Worm (Caenorhabditis elegans) whole organism, dauer: ENCODE results near the gene F23H12.7.

ENCODE experiments used
- unc-62 ChIP-seq: sonication (generic microtip); optimal IDR thresholded peaks from 2 replicates; lab custom pipeline; 2017; ENCODE audit warnings: missing biosample characterization, missing genetic modification reagents, missing genetic modification characterization

The F23H12.7 gene

DNA sequence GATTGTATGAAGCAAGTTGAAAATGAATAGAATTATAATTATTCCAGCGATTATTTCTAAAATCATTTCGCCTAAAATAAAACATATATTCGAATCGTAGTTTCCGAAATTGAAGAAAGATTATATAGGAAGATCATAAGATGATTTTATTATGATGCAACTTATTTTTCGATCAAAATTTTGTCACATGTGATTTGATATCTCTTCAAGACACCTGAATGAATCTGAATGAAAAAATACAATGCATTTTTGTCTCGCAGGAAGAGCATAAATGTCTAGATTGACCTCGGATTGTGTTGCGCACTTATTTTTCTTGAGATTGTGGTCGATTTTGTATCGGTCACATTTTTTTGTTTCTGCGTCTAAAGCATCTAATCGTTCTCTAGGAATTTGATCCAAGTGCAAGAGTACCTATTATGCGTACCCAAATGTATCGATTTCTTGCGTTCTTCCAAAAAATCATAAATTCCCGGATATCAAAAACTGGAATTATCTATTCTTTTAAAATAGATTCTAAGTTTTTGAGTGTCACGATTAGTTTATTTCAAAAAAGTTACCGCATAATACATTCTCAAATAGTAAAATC lies 39.0 kb downstream of the F23H12.7 start, which contains the start of gene hrg-2:
TSS of gene hrg-2 (minus strand) at position 98 of the 586 bp plus-strand sequence.
- no peak for TF ChIP-seq unc-62 (GFP tag; lab: Kevin White, UChicago)

DNA sequence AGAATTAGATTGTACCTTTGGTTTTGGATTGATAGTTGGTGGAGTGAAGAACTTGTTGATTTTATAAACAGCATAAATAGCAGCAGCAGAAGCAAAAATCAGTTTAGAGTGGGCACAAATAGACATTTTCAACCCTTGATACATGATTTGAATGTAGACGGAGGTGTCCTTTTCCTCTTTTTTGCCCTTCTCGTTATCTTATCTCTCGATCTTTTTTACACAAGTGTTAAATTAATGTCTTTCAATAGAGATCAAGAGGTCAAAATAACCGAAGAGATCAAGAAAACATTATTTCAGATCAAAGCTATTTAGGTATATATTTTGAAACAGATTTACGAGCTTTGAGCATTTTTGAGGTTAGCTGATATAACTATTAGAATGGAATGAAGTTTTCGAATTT lies 40.4 kb downstream of the F23H12.7 start, which contains the start of gene cdr-7:
TSS of gene cdr-7 (minus strand) at position 205 of the 400 bp plus-strand sequence.
- TF ChIP-seq unc-62 (GFP tag; lab: Kevin White, UChicago): no peak

DNA sequence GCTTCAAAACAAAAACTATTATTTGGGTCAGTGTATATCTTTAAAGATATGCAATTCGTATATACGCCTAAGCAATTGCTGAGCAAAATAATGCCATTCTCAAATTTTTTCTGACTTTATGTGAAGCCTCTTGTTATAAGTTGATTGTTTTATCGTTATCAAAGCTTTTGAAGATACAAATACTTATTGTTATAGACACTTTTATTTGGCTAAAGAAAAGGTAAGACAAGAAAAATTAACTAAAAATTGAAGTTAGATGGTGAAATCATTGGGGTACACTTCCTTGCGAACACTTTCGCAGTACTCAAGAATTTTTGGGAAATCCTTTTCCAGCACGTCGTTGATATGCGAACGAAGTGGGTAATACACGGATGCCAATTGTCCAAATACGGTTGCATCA lies 40.8 kb downstream of the F23H12.7 start:
- no peak for TF ChIP-seq unc-62 (GFP tag; lab: Kevin White, UChicago)

DNA sequence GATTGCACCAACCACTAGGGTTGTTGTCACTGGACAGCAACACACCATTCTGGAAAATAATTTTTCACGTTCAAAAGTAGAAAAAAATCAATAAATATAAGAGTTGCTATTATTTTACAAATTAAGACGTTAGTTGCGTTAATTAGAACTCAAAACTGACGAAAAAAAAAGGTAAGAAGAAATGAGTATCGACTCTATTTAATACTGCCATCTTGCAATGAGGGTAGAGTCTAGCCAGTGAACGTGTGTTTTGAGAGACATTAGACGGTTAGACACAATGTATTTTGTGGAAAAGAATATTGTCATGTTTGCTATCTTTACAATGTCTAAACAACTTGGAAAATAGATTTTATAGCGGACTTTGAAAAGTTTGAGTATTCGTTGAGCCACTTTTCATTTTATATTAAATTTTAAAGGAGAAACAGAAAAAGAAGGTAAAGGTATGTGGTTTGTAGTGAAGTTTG lies 42.2 kb downstream of the F23H12.7 start, which contains the start of gene cdr-6:
TSS of gene cdr-6 (minus strand) at position 51 of the 464 bp plus-strand sequence.
- no peak for TF ChIP-seq unc-62 (GFP tag; lab: Kevin White, UChicago)

DNA sequence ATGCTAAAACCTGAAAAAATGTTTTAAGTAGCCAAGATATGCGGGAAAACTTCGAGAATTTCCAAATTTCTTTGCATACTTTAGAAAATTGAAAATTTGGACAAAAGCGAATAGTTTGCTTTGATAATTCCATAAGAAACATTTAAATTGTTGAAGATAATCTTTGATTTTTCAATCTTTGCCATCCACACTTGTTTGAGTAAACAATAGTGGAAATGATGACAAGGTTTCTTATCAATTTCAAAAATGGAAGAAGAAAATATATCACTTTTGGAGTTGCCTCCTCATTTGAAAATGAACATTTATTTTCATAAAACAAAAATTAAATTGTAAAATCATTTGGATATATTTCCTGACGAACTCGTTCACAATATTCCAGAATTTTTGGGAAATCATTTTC lies 42.9 kb downstream of the F23H12.7 start:
- no peak for TF ChIP-seq unc-62 (GFP tag; lab: Kevin White, UChicago)

DNA sequence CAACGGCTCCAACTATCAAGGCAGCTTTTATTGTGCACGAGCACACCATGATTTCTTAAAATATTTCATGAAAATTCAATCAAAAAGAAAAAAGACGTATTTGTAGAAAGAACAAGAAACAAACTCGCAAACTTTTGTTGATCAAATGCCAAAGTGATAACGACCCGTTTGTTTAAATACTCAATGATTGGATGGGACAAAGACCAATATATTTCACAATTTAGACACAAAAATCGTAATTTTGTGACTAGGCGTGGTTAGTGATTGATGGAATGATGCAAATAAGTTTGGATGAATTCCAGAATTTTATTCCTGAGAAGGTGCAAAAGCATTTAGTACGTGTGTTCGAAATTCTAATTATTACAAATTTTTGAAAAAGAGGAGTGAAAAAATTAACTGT lies 44.2 kb downstream of the F23H12.7 start, which contains the start of gene cdr-2:
TSS of gene cdr-2 (minus strand) at position 54 of the 400 bp plus-strand sequence.
- no peak for TF ChIP-seq unc-62 (GFP tag; lab: Kevin White, UChicago)

DNA sequence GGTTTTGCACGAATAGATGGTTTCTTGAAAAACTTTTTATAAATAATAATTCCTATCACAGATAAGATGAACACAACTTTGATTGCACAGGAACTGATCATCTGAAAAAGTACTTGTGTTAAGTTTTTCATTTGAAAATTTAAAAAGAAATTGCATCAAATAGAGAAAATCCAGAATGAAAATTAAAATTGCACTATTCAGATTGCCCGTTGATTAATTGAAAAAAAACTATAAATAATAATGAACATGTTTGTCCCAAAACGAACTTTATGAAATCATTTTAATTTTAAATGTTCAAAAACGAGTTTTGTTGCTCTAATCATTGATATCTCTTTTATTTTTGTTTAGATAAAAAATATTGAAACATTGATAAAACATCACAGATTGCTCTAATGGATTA lies 45.8 kb downstream of the F23H12.7 start, which contains the start of gene cdr-3:
TSS of gene cdr-3 (minus strand) at position 101 of the 400 bp plus-strand sequence.
- TF ChIP-seq unc-62 (GFP tag; lab: Kevin White, UChicago): no peak

DNA sequence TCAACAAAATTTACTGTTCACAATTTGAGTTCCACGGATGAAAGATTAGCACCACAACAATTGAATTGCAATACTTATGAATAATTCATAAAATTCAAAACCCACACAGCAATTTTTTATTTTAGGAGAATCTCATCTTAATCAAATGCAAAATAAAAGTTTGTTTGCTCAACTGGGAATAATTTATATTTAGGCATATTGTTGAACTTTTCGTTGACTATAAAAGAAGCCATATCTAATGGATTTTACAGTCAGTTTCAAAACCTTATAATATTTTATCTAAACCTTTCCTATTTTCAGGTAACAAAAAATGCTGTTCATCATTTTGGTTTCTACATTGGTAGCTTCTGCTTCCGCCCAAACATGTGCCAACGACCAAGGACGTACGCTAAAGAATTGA lies 46.8 kb downstream of the F23H12.7 start, which contains the start of gene C54D10.3:
TSS of gene C54D10.3 (plus strand) at position 301 of the 400 bp plus-strand sequence.
- no peak for TF ChIP-seq unc-62 (GFP tag; lab: Kevin White, UChicago)

DNA sequence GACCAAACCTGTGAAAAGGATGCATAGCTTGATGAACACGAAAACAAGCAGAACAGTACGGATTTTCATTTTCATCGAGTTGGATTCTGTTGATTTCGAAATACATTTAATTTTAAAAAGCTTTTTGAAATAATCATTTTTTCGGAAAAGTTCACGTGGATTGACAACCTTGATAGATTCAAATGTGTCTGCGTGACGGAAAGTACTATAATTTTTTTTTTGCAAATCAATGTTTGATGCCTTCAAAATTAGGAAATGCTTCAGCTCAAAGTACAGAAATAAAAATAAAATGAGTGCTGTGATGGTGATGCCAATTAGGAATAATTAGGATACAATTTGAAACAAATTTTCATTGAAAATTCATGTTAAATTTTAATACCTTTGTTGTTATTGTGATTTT lies 49.4 kb downstream of the F23H12.7 start, which contains the start of gene C54D10.4:
TSS of gene C54D10.4 (minus strand) at position 101 of the 400 bp plus-strand sequence.
- no peak for TF ChIP-seq unc-62 (GFP tag; lab: Kevin White, UChicago)

DNA sequence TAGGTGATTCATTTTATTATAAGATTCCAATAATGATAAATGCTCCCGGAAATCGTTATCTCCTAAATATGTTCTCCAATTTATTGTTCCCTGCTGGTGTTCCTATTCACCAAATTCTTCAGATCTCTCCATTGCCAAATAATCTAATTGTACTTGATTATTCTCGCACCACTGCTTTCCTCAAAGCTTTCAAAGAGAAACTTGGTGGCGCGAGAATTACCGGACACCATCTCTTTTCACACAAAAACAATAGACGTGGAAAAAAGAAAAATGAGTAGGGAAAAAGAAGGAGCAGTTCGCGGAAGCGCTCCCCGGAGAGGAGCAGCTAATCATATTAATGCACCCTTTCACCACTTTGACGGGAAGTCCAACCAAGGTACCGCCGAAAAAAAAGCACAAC lies 49.9 kb downstream of the F23H12.7 start:
- no peak for TF ChIP-seq unc-62 (GFP tag; lab: Kevin White, UChicago)
